Fruit fly (Drosophila melanogaster) whole organism, pupa: ENCODE results near the gene Nup43.
A peak's percentile ranks its signal among the peaks of the same experiment; 100 is the strongest.

Experiments
- CG14655 ChIP-seq: fragments of 200-800 bp; sonication (Bioruptor generic); optimal IDR thresholded peaks from 3 replicates; lab custom pipeline; 2017; ENCODE audit warnings: mild to moderate bottlenecking, missing biosample characterization, missing genetic modification reagents, missing genetic modification characterization
- Pif1A ChIP-seq: fragments of 200-800 bp; sonication (Bioruptor generic); optimal IDR thresholded peaks from 3 replicates; lab custom pipeline; 2016; ENCODE audit warnings: missing biosample characterization, missing genetic modification characterization

- peak; percentile 97 for TF ChIP-seq Pif1A (GFP tag; lab: Kevin White, UChicago)
- TF ChIP-seq CG14655 (GFP tag; lab: Kevin White, UChicago): peak; percentile 98
These were observed 30.6 kb downstream of the Nup43 start, which contains the start of gene Vti1b for dm6 chr3R:18396801-18397604.
